Fruit fly (Drosophila melanogaster) whole organism, embryonic: ENCODE measurements around the gene eIF3d2.

ENCODE experiments used
- BEAF-32 ChIP-seq: fragments of 200-800 bp; sonication (Bioruptor generic); optimal IDR thresholded peaks from 3 replicates; lab custom pipeline; 2017; ENCODE audit warnings: missing biosample characterization, missing genetic modification characterization, mild to moderate bottlenecking, moderate library complexity, missing genetic modification reagents
- Bteb2 ChIP-seq: fragments of 200-800 bp; sonication (Bioruptor generic); optimal IDR thresholded peaks from 2 replicates; lab custom pipeline; 2016; ENCODE audit warnings: missing biosample characterization, missing genetic modification characterization
- CG11085 ChIP-seq: fragments of 200-800 bp; sonication (Bioruptor generic); IDR thresholded peaks from 2 replicates; pipeline ENCODE4 v1.3.6; 2022; ENCODE audit warnings: missing biosample characterization, missing genetic modification characterization
- CG11456 ChIP-seq: fragments of 200-800 bp; sonication (Bioruptor generic); IDR thresholded peaks from 3 replicates; pipeline ENCODE4 v1.3.6; 2022; ENCODE audit warnings: missing biosample characterization, missing genetic modification characterization
- CG15269 ChIP-seq: fragments of 200-800 bp; sonication (Bioruptor generic); optimal IDR thresholded peaks from 2 replicates; lab custom pipeline; 2018; ENCODE audit warnings: missing biosample characterization, mild to moderate bottlenecking, missing genetic modification characterization, moderate library complexity
- CG15514 ChIP-seq: fragments of 200-800 bp; sonication (Bioruptor generic); optimal IDR thresholded peaks from 3 replicates; lab custom pipeline; 2017; ENCODE audit warnings: missing biosample characterization, missing genetic modification characterization, mild to moderate bottlenecking, moderate library complexity, missing genetic modification reagents
- CG1647 ChIP-seq: fragments of 200-800 bp; sonication (Bioruptor generic); optimal IDR thresholded peaks from 3 replicates; lab custom pipeline; 2016; ENCODE audit warnings: missing biosample characterization, missing genetic modification characterization
- CG17328 ChIP-seq: fragments of 200-800 bp; sonication (Bioruptor generic); IDR thresholded peaks from 2 replicates; pipeline ENCODE4 v1.3.6; 2022; ENCODE audit warnings: missing biosample characterization, missing genetic modification characterization
- CG17385 ChIP-seq: fragments of 200-800 bp; sonication (Bioruptor generic); optimal IDR thresholded peaks from 3 replicates; lab custom pipeline; 2018; ENCODE audit warnings: missing biosample characterization, mild to moderate bottlenecking, missing genetic modification characterization
- CG17612 ChIP-seq: fragments of 200-800 bp; sonication (Bioruptor generic); IDR thresholded peaks from 2 replicates; pipeline ENCODE4 v1.3.6; 2022; ENCODE audit warnings: missing biosample characterization, missing genetic modification characterization
- CG18262 ChIP-seq: fragments of 200-800 bp; optimal IDR thresholded peaks from 3 replicates; lab custom pipeline; 2019; ENCODE audit warnings: missing biosample characterization, mild to moderate bottlenecking, missing genetic modification characterization, moderate library complexity
- CG2875 ChIP-seq: fragments of 200-800 bp; sonication (Bioruptor generic); optimal IDR thresholded peaks from 2 replicates; lab custom pipeline; 2017; ENCODE audit warnings: missing biosample characterization, mild to moderate bottlenecking, missing genetic modification characterization, missing genetic modification reagents
- CG4404 ChIP-seq: fragments of 200-800 bp; sonication (Bioruptor generic); IDR thresholded peaks from 2 replicates; pipeline ENCODE4 v1.3.6; 2022; ENCODE audit warnings: missing biosample characterization, missing genetic modification characterization
- CG7556 ChIP-seq: fragments of 200-800 bp; sonication (Bioruptor generic); optimal IDR thresholded peaks from 2 replicates; lab custom pipeline; 2017; ENCODE audit warnings: missing biosample characterization, mild to moderate bottlenecking, missing genetic modification characterization
- CG7745 ChIP-seq: fragments of 200-800 bp; sonication (Bioruptor generic); optimal IDR thresholded peaks from 2 replicates; lab custom pipeline; 2018; ENCODE audit warnings: missing biosample characterization, mild to moderate bottlenecking, missing genetic modification characterization, moderate library complexity
- CG8089 ChIP-seq: fragments of 200-800 bp; sonication (Bioruptor generic); optimal IDR thresholded peaks from 3 replicates; lab custom pipeline; 2016; ENCODE audit warnings: missing biosample characterization, missing genetic modification characterization
- CG8359 ChIP-seq: fragments of 200-800 bp; sonication (Bioruptor generic); optimal IDR thresholded peaks from 2 replicates; lab custom pipeline; 2017; ENCODE audit warnings: missing biosample characterization, mild to moderate bottlenecking, missing genetic modification characterization, borderline replicate concordance
- Dbx ChIP-seq: fragments of 200-800 bp; sonication (Bioruptor generic); IDR thresholded peaks from 3 replicates; pipeline ENCODE4 v1.3.6; 2022; ENCODE audit warnings: missing biosample characterization, missing genetic modification characterization
- Dp ChIP-seq: fragments of 200-800 bp; sonication (Bioruptor generic); optimal IDR thresholded peaks from 2 replicates; lab custom pipeline; 2018; ENCODE audit warnings: missing biosample characterization, mild to moderate bottlenecking, missing genetic modification characterization, moderate library complexity
- E2f2 ChIP-seq: fragments of 200-800 bp; sonication (Bioruptor generic); IDR thresholded peaks from 2 replicates; pipeline ENCODE4 v1.3.6; 2022; ENCODE audit warnings: missing biosample characterization, missing genetic modification characterization
- ERR ChIP-seq: fragments of 200-800 bp; sonication (Bioruptor generic); optimal IDR thresholded peaks from 2 replicates; lab custom pipeline; 2016; ENCODE audit warnings: missing biosample characterization, missing genetic modification characterization
- HHEX ChIP-seq: fragments of 200-800 bp; sonication (Bioruptor generic); optimal IDR thresholded peaks from 3 replicates; lab custom pipeline; 2017; ENCODE audit warnings: missing biosample characterization, mild to moderate bottlenecking, missing genetic modification characterization, missing genetic modification reagents
- Hand ChIP-seq: fragments of 200-800 bp; sonication (Bioruptor generic); optimal IDR thresholded peaks from 2 replicates; lab custom pipeline; 2017; ENCODE audit warnings: mild to moderate bottlenecking, missing biosample characterization, missing genetic modification reagents, missing genetic modification characterization
- HmgZ ChIP-seq: fragments of 200-800 bp; sonication (Bioruptor generic); optimal IDR thresholded peaks from 2 replicates; lab custom pipeline; 2018; ENCODE audit warnings: missing biosample characterization, mild to moderate bottlenecking, missing genetic modification characterization
- Hr3 ChIP-seq: fragments of 200-800 bp; sonication (Bioruptor generic); optimal IDR thresholded peaks from 3 replicates; lab custom pipeline; 2016; ENCODE audit warnings: missing biosample characterization, missing genetic modification characterization
- Hr39 ChIP-seq: fragments of >200 bp; optimal IDR thresholded peaks from 2 replicates; lab custom pipeline; 2017
- Hr51 ChIP-seq, 2 experiments: fragments of 200-800 bp; sonication (Bioruptor generic); optimal IDR thresholded peaks; 2 replicates in 1 of 2; 3 replicates in 1 of 2; lab custom pipeline; 2016 to 2018; ENCODE audit warnings: missing biosample characterization in 2 of 2, missing genetic modification characterization in 2 of 2, mild to moderate bottlenecking in 1 of 2, moderate library complexity in 1 of 2
- Med ChIP-seq: fragments of 200-800 bp; sonication (Bioruptor generic); peaks from one replicate; lab custom pipeline; 2016; ENCODE audit warnings: missing biosample characterization, missing genetic modification characterization, mild to moderate bottlenecking, inconsistent platforms, moderate library complexity
- Mes4 ChIP-seq: fragments of 200-800 bp; sonication (Bioruptor generic); optimal IDR thresholded peaks from 2 replicates; lab custom pipeline; 2016; ENCODE audit warnings: missing biosample characterization, missing genetic modification characterization
- Poxn ChIP-seq: fragments of 200-800 bp; sonication (Bioruptor generic); IDR thresholded peaks from 2 replicates; pipeline ENCODE4 v1.3.6; 2022; ENCODE audit warnings: missing biosample characterization, missing genetic modification characterization
- Rx ChIP-seq: fragments of 200-800 bp; sonication (Bioruptor generic); IDR thresholded peaks from 2 replicates; pipeline ENCODE4 v1.3.6; 2022; ENCODE audit warnings: missing biosample characterization, missing genetic modification characterization
- Vsx1 ChIP-seq: fragments of 200-800 bp; sonication (Bioruptor generic); optimal IDR thresholded peaks from 2 replicates; lab custom pipeline; 2017; ENCODE audit warnings: missing biosample characterization, mild to moderate bottlenecking, missing genetic modification characterization, missing genetic modification reagents
- ato ChIP-seq: fragments of 200-800 bp; sonication (Bioruptor generic); IDR thresholded peaks from 2 replicates; pipeline ENCODE4 v1.3.6; 2022; ENCODE audit warnings: missing biosample characterization, missing genetic modification characterization; ENCODE audit not compliant: partially characterized antibody
- chm ChIP-seq: fragments of 200-800 bp; sonication (Bioruptor generic); IDR thresholded peaks from 2 replicates; pipeline ENCODE4 v1.3.6; 2022; ENCODE audit warnings: missing biosample characterization, missing genetic modification characterization
- dan ChIP-seq: fragments of 200-800 bp; sonication (Bioruptor generic); IDR thresholded peaks from 2 replicates; pipeline ENCODE4 v1.3.6; 2022; ENCODE audit warnings: missing biosample characterization, missing genetic modification characterization
- dysf ChIP-seq: fragments of 200-800 bp; sonication (Bioruptor generic); IDR thresholded peaks from 3 replicates; pipeline ENCODE4 v1.3.6; 2022; ENCODE audit warnings: missing biosample characterization, missing genetic modification characterization
- eyg ChIP-seq: fragments of 200-800 bp; sonication (Bioruptor generic); optimal IDR thresholded peaks from 3 replicates; lab custom pipeline; 2016; ENCODE audit warnings: missing biosample characterization, missing genetic modification characterization
- fd96Cb ChIP-seq: fragments of 200-800 bp; sonication (Bioruptor generic); optimal IDR thresholded peaks from 2 replicates; lab custom pipeline; 2018; ENCODE audit warnings: missing biosample characterization, mild to moderate bottlenecking, missing genetic modification characterization, moderate library complexity
- fru ChIP-seq: fragments of >200 bp; optimal IDR thresholded peaks from 2 replicates; lab custom pipeline; 2017
- her ChIP-seq: fragments of 200-800 bp; sonication (Bioruptor generic); optimal IDR thresholded peaks from 2 replicates; lab custom pipeline; 2016; ENCODE audit warnings: missing biosample characterization, missing genetic modification characterization
- hth ChIP-seq: fragments of >200 bp; optimal IDR thresholded peaks from 2 replicates; lab custom pipeline; 2017; ENCODE audit warnings: inconsistent platforms
- nerfin-2 ChIP-seq: fragments of 200-800 bp; sonication (Bioruptor generic); IDR thresholded peaks from 2 replicates; pipeline ENCODE4 v1.3.6; 2022; ENCODE audit warnings: missing biosample characterization, missing genetic modification characterization; ENCODE audit not compliant: partially characterized antibody
- org-1 ChIP-seq: fragments of 200-800 bp; sonication (Bioruptor generic); optimal IDR thresholded peaks from 2 replicates; lab custom pipeline; 2017; ENCODE audit warnings: missing biosample characterization, missing genetic modification characterization
- pita ChIP-seq: fragments of 200-800 bp; sonication (Bioruptor generic); optimal IDR thresholded peaks from 2 replicates; lab custom pipeline; 2017; ENCODE audit warnings: missing biosample characterization, mild to moderate bottlenecking, missing genetic modification characterization
- ro ChIP-seq: fragments of 200-800 bp; sonication (Bioruptor generic); IDR thresholded peaks from 2 replicates; pipeline ENCODE4 v1.3.6; 2022; ENCODE audit warnings: missing biosample characterization, missing genetic modification characterization
- sna ChIP-seq: fragments of 200-800 bp; sonication (Bioruptor generic); IDR thresholded peaks from 2 replicates; pipeline ENCODE4 v1.3.6; 2022; ENCODE audit warnings: missing biosample characterization, missing genetic modification characterization; ENCODE audit not compliant: partially characterized antibody
- sr ChIP-seq: fragments of 200-800 bp; sonication (Bioruptor generic); IDR thresholded peaks from 3 replicates; pipeline ENCODE4 v1.3.6; 2022; ENCODE audit warnings: missing biosample characterization, missing genetic modification characterization
- trh ChIP-seq: fragments of 200-800 bp; sonication (Bioruptor generic); optimal IDR thresholded peaks from 2 replicates; lab custom pipeline; 2016; ENCODE audit warnings: missing biosample characterization, missing genetic modification characterization
- tup ChIP-seq: fragments of 200-800 bp; sonication (Bioruptor generic); optimal IDR thresholded peaks from 2 replicates; lab custom pipeline; 2016; ENCODE audit warnings: missing biosample characterization, mild to moderate bottlenecking, missing genetic modification characterization, moderate library complexity
- usp ChIP-seq: fragments of >200 bp; optimal IDR thresholded peaks from 2 replicates; lab custom pipeline; 2017; ENCODE audit warnings: missing biosample characterization, missing genetic modification characterization
- vvl ChIP-seq: fragments of 200-800 bp; sonication (Bioruptor generic); IDR thresholded peaks from 2 replicates; pipeline ENCODE4 v1.3.6; 2022; ENCODE audit warnings: missing biosample characterization, missing genetic modification characterization

eIF3d2 gene

DNA sequence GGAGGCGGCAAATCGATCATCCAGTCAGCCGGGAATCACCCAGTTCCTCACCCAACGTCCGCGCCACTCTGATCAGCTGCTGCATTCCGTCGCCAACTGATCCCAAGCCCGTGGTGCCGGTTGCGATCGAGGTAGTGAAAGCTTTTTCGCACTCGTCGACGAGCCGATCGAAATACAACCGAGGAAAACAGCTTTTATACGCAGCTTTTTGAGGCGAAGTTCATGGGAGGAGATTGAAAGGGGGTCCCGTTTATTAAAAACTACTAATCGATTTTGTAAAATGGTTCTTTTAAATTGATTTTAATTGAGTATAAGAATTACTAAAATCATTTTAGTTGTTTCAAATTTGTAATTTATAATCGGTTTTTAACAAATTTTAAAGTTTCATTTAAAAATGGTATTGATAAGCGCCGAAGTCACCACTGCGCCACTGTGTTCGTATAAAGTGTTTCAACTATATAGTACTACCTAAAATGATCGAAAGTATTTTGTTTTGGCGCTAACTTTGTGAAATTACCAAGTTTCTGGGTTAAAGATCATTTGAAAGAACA lies 26.6 kb upstream of the eIF3d2 start, which contains the start of gene CG4860 (continued):
- no peak for TF ChIP-seq pita (GFP tag; lab: Kevin White, UChicago)
- TF ChIP-seq usp: no peak
- peak; percentile 90 for TF ChIP-seq dysf (GFP tag; lab: Robert Waterston, UW)
- peak; percentile 53 for TF ChIP-seq eyg
- TF ChIP-seq nerfin-2 (GFP tag; lab: Robert Waterston, UW): no peak
- peak; percentile 76 for TF ChIP-seq her (GFP tag; lab: Kevin White, UChicago)
- peak; percentile 73 for TF ChIP-seq Rx (GFP tag; lab: Robert Waterston, UW)
- TF ChIP-seq ERR (GFP tag; lab: Kevin White, UChicago): peak; percentile 44
- TF ChIP-seq fd96Cb (tag; lab: Kevin White, UChicago): peak; percentile 82
- TF ChIP-seq chm (GFP tag; lab: Robert Waterston, UW): 0 out of 2 replicates have a peak, but pooled peaks have one; percentile 23
- TF ChIP-seq CG17328 (GFP tag; lab: Robert Waterston, UW): peak; percentile 82
- no peak for TF ChIP-seq CG7745
- no peak for TF ChIP-seq CG18262 (tag; lab: Kevin White, UChicago)
- peak; percentile 50 for TF ChIP-seq Hand
- peak; percentile 31 for TF ChIP-seq tup
- TF ChIP-seq vvl (GFP tag; lab: Robert Waterston, UW): peak; percentile 91
- TF ChIP-seq sna (GFP tag; lab: Robert Waterston, UW): no peak
- TF ChIP-seq CG11456 (GFP tag; lab: Robert Waterston, UW): peak; percentile 86
- peak; percentile 67; the same call in 1 of the 2 replicates for TF ChIP-seq ro (GFP tag; lab: Robert Waterston, UW)
- no peak for TF ChIP-seq Dp (GFP tag; lab: Kevin White, UChicago)
- peak; percentile 74 to 92 for TF ChIP-seq Hr51 (GFP tag; optimal IDR thresholded peaks at IDR 0.05; lab: Kevin White, UChicago)
- TF ChIP-seq Hr3 (GFP tag; lab: Kevin White, UChicago): peak; percentile 81
- TF ChIP-seq CG4404 (GFP tag; lab: Robert Waterston, UW): 0 out of 2 replicates have a peak, but pooled peaks have one; percentile 35
- peak; percentile 86 for TF ChIP-seq HHEX
- peak; percentile 78 for TF ChIP-seq CG1647 (GFP tag; lab: Kevin White, UChicago)
- TF ChIP-seq Bteb2: peak; percentile 86
- TF ChIP-seq CG15514: peak; percentile 71
- peak; percentile 53; the same call in 1 of the 3 replicates for TF ChIP-seq sr (GFP tag; lab: Robert Waterston, UW)
- TF ChIP-seq ato (GFP tag; lab: Robert Waterston, UW): no peak
- peak; percentile 88 for TF ChIP-seq Dbx (GFP tag; lab: Robert Waterston, UW)
- TF ChIP-seq Vsx1: peak; percentile 76
- peak; percentile 70 for TF ChIP-seq Mes4 (GFP tag; lab: Kevin White, UChicago)
- peak; percentile 91 for TF ChIP-seq CG7556 (GFP tag; lab: Kevin White, UChicago)
- no peak for TF ChIP-seq Hr39
- peak; percentile 73 for TF ChIP-seq CG17612 (GFP tag; lab: Robert Waterston, UW)
- peak; percentile 80 for TF ChIP-seq CG17385 (GFP tag; lab: Kevin White, UChicago)
- TF ChIP-seq Med (GFP tag; lab: Kevin White, UChicago): peak; percentile 98
- peak; percentile 76 for TF ChIP-seq CG2875 (GFP tag; lab: Kevin White, UChicago)
- TF ChIP-seq E2f2 (GFP tag; lab: Robert Waterston, UW): peak; percentile 60; the same call in 1 of the 2 replicates
- TF ChIP-seq dan (GFP tag; lab: Robert Waterston, UW): no peak
- TF ChIP-seq CG8089: peak; percentile 64
- peak; percentile 72 for TF ChIP-seq CG11085
- peak; percentile 80 for TF ChIP-seq org-1 (GFP tag; lab: Kevin White, UChicago)
- TF ChIP-seq HmgZ (tag; lab: Kevin White, UChicago): peak; percentile 77
- TF ChIP-seq CG15269 (tag; lab: Kevin White, UChicago): peak; percentile 93
- TF ChIP-seq CG8359: no peak
- peak; percentile 0 for TF ChIP-seq BEAF-32 (GFP tag; lab: Kevin White, UChicago)
- TF ChIP-seq hth (lab: Kevin White, UChicago): no peak
- peak; percentile 64; the same call in 1 of the 2 replicates for TF ChIP-seq Poxn (GFP tag; lab: Robert Waterston, UW)
- TF ChIP-seq fru (lab: Kevin White, UChicago): no peak
- TF ChIP-seq trh (GFP tag; lab: Kevin White, UChicago): peak; percentile 36
